Fruit fly (Drosophila melanogaster): ENCODE results near the gene CG10359.
A peak's percentile ranks its signal among the peaks of the same experiment; 100 is the strongest.

The CG10359 gene

DNA sequence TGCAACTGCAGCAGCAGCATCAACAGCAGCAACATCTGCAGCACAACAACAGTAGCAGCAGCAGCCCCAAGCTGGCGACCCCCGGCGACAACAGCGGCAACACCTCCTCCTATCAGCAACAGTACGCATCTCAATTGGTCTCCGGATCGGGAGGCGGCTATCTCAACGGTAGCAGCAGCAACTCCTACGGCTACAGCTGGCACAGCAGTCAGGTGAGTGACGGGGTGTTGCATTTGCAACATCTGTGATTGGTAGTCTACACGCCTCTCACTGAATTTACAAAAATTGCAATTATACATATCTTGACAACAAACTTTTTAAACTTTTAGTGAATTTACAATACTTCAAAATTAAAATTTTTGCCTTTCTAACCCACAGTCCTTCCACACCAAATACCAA lies 34.4 kb downstream of the CG10359 start:
- TF ChIP-seq Lpt (GFP tag; optimal IDR thresholded peaks at IDR 0.05) (no peak), CG11902 (GFP tag; optimal IDR thresholded peaks at IDR 0.05) (no peak), CG32006 (GFP tag; optimal IDR thresholded peaks at IDR 0.05) (no peak), Hr4 (GFP tag; optimal IDR thresholded peaks at IDR 0.05) (no peak), dsx (GFP tag; optimal IDR thresholded peaks at IDR 0.05; ENCODE audit: poor library complexity, severe bottlenecking) (no peak), CG4318 (GFP tag; optimal IDR thresholded peaks at IDR 0.05) (no peak), CG6792 (GFP tag; optimal IDR thresholded peaks at IDR 0.05) (no peak), CG6163 (GFP tag; IDR thresholded peaks at IDR 0.05) (no peak), vri (GFP tag; optimal IDR thresholded peaks at IDR 0.05) (no peak), Sox15 (GFP tag; optimal IDR thresholded peaks at IDR 0.05) (no peak), CG34406 (GFP tag; optimal IDR thresholded peaks at IDR 0.05) (no peak)

dm6 chr3L:3649527-3649926 lies 37.5 kb downstream of the CG10359 start:
- TF ChIP-seq fd59A (GFP tag; optimal IDR thresholded peaks at IDR 0.05) (no peak), CG32006 (GFP tag; optimal IDR thresholded peaks at IDR 0.05) (peak; percentile 69), Blimp-1 (GFP tag; optimal IDR thresholded peaks at IDR 0.05) (no peak), svp (GFP tag) (peak; percentile 78), Met (GFP tag; optimal IDR thresholded peaks at IDR 0.05) (peak; percentile 63), Eip75B (GFP tag; optimal IDR thresholded peaks at IDR 0.05) (peak; percentile 26), Hr39 (GFP tag; optimal IDR thresholded peaks at IDR 0.05) (peak; percentile 18), CG10631 (GFP tag; optimal IDR thresholded peaks at IDR 0.05) (peak; percentile 40), esn (GFP tag; optimal IDR thresholded peaks at IDR 0.05) (peak; percentile 62), salr (GFP tag; optimal IDR thresholded peaks at IDR 0.05) (peak in 1 of 2 experiments; percentile 42), dac (GFP tag; optimal IDR thresholded peaks at IDR 0.05) (peak; percentile 19), pdm3 (GFP tag; optimal IDR thresholded peaks at IDR 0.05) (peak; percentile 59), achi (GFP tag; optimal IDR thresholded peaks at IDR 0.05) (peak; percentile 46), spab (GFP tag; optimal IDR thresholded peaks at IDR 0.05) (no peak), Lpt (GFP tag; optimal IDR thresholded peaks at IDR 0.05) (peak; percentile 55), Sox102F (GFP tag; optimal IDR thresholded peaks at IDR 0.05) (peak; percentile 62), Smox (GFP tag; optimal IDR thresholded peaks at IDR 0.05) (peak; percentile 48), Gug (GFP tag; IDR thresholded peaks at IDR 0.05) (no peak), acj6 (GFP tag; optimal IDR thresholded peaks at IDR 0.05) (peak; percentile 34), fd85E (GFP tag; optimal IDR thresholded peaks at IDR 0.05) (no peak), CG6163 (GFP tag; IDR thresholded peaks at IDR 0.05) (peak; percentile 71; the same call in 2 of the 3 replicates), CG3032 (tag; optimal IDR thresholded peaks at IDR 0.05) (no peak), CG15336 (GFP tag; IDR thresholded peaks at IDR 0.05) (peak; percentile 66; the same call in 1 of the 2 replicates), CG6276 (GFP tag; optimal IDR thresholded peaks at IDR 0.05) (peak; percentile 50), CG10669 (GFP tag; optimal IDR thresholded peaks at IDR 0.05) (no peak), CG6808 (GFP tag; optimal IDR thresholded peaks at IDR 0.05) (no peak), Sox14 (GFP tag; optimal IDR thresholded peaks at IDR 0.05) (peak; percentile 34), CG6854 (GFP tag; optimal IDR thresholded peaks at IDR 0.05) (no peak), CG3919 (GFP tag; optimal IDR thresholded peaks at IDR 0.05) (peak; percentile 13), cyc (GFP tag; optimal IDR thresholded peaks at IDR 0.05) (peak; percentile 45), CG34406 (GFP tag; optimal IDR thresholded peaks at IDR 0.05) (peak; percentile 27), Sox15 (GFP tag; optimal IDR thresholded peaks at IDR 0.05) (no peak), CG7368 (GFP tag; optimal IDR thresholded peaks at IDR 0.05) (no peak), Ets96B (tag; optimal IDR thresholded peaks at IDR 0.05) (no peak), CG6792 (GFP tag; optimal IDR thresholded peaks at IDR 0.05) (peak; percentile 48), CG8319 (GFP tag; optimal IDR thresholded peaks at IDR 0.05) (no peak), CG31627 (GFP tag; optimal IDR thresholded peaks at IDR 0.05) (peak; percentile 31), CG8632 (GFP tag; optimal IDR thresholded peaks at IDR 0.05) (peak; percentile 1), topi (GFP tag; optimal IDR thresholded peaks at IDR 0.05) (peak; percentile 51), CG11294 (GFP tag; IDR thresholded peaks at IDR 0.05) (peak; percentile 49; the same call in 1 of the 2 replicates), ss (GFP tag; optimal IDR thresholded peaks at IDR 0.05) (no peak), Eip78C (GFP tag) (peak; percentile 89), CG8119 (GFP tag; IDR thresholded peaks at IDR 0.05) (peak; percentile 74), Hr4 (GFP tag; optimal IDR thresholded peaks at IDR 0.05) (peak; percentile 71), net (GFP tag; optimal IDR thresholded peaks at IDR 0.05) (peak; percentile 49), CG9139 (GFP tag; optimal IDR thresholded peaks at IDR 0.05) (no peak)
